Fruit fly (Drosophila melanogaster) whole organism, embryonic: ENCODE results near the gene CG10283.

Experiments
- Asciz ChIP-seq: fragments of 200-800 bp; sonication (Bioruptor generic); optimal IDR thresholded peaks from 2 replicates; lab custom pipeline; 2017; ENCODE audit warnings: missing biosample characterization, mild to moderate bottlenecking, missing genetic modification characterization, missing genetic modification reagents
- Bteb2 ChIP-seq: fragments of 200-800 bp; sonication (Bioruptor generic); optimal IDR thresholded peaks from 2 replicates; lab custom pipeline; 2016; ENCODE audit warnings: missing biosample characterization, missing genetic modification characterization
- CG12104 ChIP-seq: fragments of 200-800 bp; sonication (Bioruptor generic); optimal IDR thresholded peaks from 3 replicates; lab custom pipeline; 2016; ENCODE audit warnings: missing biosample characterization, missing genetic modification characterization
- CG13624 ChIP-seq: fragments of 200-800 bp; sonication (Bioruptor generic); optimal IDR thresholded peaks from 2 replicates; lab custom pipeline; 2016; ENCODE audit warnings: missing biosample characterization, missing genetic modification characterization
- CG14710 ChIP-seq: fragments of 200-800 bp; sonication (Bioruptor generic); optimal IDR thresholded peaks from 3 replicates; lab custom pipeline; 2019; ENCODE audit warnings: missing biosample characterization, mild to moderate bottlenecking, missing genetic modification characterization, moderate library complexity
- CG15269 ChIP-seq: fragments of 200-800 bp; sonication (Bioruptor generic); optimal IDR thresholded peaks from 2 replicates; lab custom pipeline; 2018; ENCODE audit warnings: missing biosample characterization, mild to moderate bottlenecking, missing genetic modification characterization, moderate library complexity
- CG17186 ChIP-seq: fragments of 200-800 bp; sonication (Bioruptor generic); optimal IDR thresholded peaks from 3 replicates; lab custom pipeline; 2017; ENCODE audit warnings: missing biosample characterization, missing genetic modification reagents, missing genetic modification characterization
- CG2120 ChIP-seq: fragments of 200-800 bp; sonication (Bioruptor generic); optimal IDR thresholded peaks from 3 replicates; lab custom pipeline; 2016; ENCODE audit warnings: missing biosample characterization, missing genetic modification characterization
- CG2712 ChIP-seq: fragments of 200-800 bp; optimal IDR thresholded peaks from 3 replicates; lab custom pipeline; 2019; ENCODE audit warnings: missing biosample characterization, mild to moderate bottlenecking, missing genetic modification characterization, moderate library complexity
- CG30403 ChIP-seq: fragments of 200-800 bp; sonication (Bioruptor generic); optimal IDR thresholded peaks from 3 replicates; lab custom pipeline; 2016; ENCODE audit warnings: missing biosample characterization, missing genetic modification characterization
- CG3163 ChIP-seq: fragments of 200-800 bp; sonication (Bioruptor generic); optimal IDR thresholded peaks from 3 replicates; lab custom pipeline; 2016; ENCODE audit warnings: missing biosample characterization, missing genetic modification characterization
- CG3847 ChIP-seq: fragments of 200-800 bp; sonication (Bioruptor generic); IDR thresholded peaks from 2 replicates; pipeline ENCODE4 v1.3.6; 2022; ENCODE audit warnings: missing biosample characterization, missing genetic modification characterization
- CG4424 ChIP-seq: fragments of 200-800 bp; sonication (Bioruptor generic); optimal IDR thresholded peaks from 3 replicates; lab custom pipeline; 2016; ENCODE audit warnings: missing biosample characterization, missing genetic modification characterization
- CG6791 ChIP-seq: fragments of 200-800 bp; sonication (Bioruptor generic); IDR thresholded peaks from 3 replicates; pipeline ENCODE4 v1.3.6; 2022; ENCODE audit warnings: missing biosample characterization, missing genetic modification characterization; ENCODE audit not compliant: partially characterized antibody
- CG7271 ChIP-seq: fragments of 200-800 bp; sonication (Bioruptor generic); optimal IDR thresholded peaks from 2 replicates; lab custom pipeline; 2018; ENCODE audit warnings: missing biosample characterization, mild to moderate bottlenecking, missing genetic modification characterization, moderate library complexity
- CG8290 ChIP-seq, 3 experiments: fragments of 200-800 bp; sonication (Bioruptor generic); optimal IDR thresholded peaks; 2 replicates each; lab custom pipeline; 2016 to 2019; ENCODE audit warnings: missing biosample characterization in 3 of 3, missing genetic modification characterization in 3 of 3, mild to moderate bottlenecking in 2 of 3, moderate library complexity in 1 of 3
- CG8924 ChIP-seq: fragments of 200-800 bp; optimal IDR thresholded peaks from 3 replicates; lab custom pipeline; 2019; ENCODE audit warnings: missing biosample characterization, mild to moderate bottlenecking, missing genetic modification characterization, moderate library complexity
- CG8944 ChIP-seq: fragments of 200-800 bp; sonication (Bioruptor generic); optimal IDR thresholded peaks from 3 replicates; lab custom pipeline; 2016; ENCODE audit warnings: missing biosample characterization, missing genetic modification characterization
- CG9727 ChIP-seq: fragments of 200-800 bp; sonication (Bioruptor generic); optimal IDR thresholded peaks from 3 replicates; lab custom pipeline; 2017; ENCODE audit warnings: missing biosample characterization, mild to moderate bottlenecking, missing genetic modification characterization
- Chrac-16 ChIP-seq: fragments of 200-800 bp; sonication (Bioruptor generic); optimal IDR thresholded peaks from 3 replicates; lab custom pipeline; 2016; ENCODE audit warnings: missing biosample characterization, missing genetic modification characterization
- Dbx ChIP-seq: fragments of 200-800 bp; sonication (Bioruptor generic); IDR thresholded peaks from 3 replicates; pipeline ENCODE4 v1.3.6; 2022; ENCODE audit warnings: missing biosample characterization, missing genetic modification characterization
- Dfd ChIP-seq, 2 experiments: fragments of >200 bp; optimal IDR thresholded peaks; 2 replicates each; lab custom pipeline; 2017; ENCODE audit warnings: missing biosample characterization in 2 of 2, missing genetic modification characterization in 2 of 2
- Dip3 ChIP-seq: fragments of 200-800 bp; sonication (Bioruptor generic); optimal IDR thresholded peaks from 3 replicates; lab custom pipeline; 2016; ENCODE audit warnings: missing biosample characterization, missing genetic modification characterization
- Eip74EF ChIP-seq, 2 experiments: fragments of 200-800 bp in 1 of 2; fragments of >200 bp in 1 of 2; sonication (Bioruptor generic) in 1 of 2; optimal IDR thresholded peaks; 2 replicates each; lab custom pipeline; 2017 to 2019; ENCODE audit warnings: missing biosample characterization in 2 of 2, missing genetic modification characterization in 2 of 2, mild to moderate bottlenecking in 1 of 2, moderate library complexity in 1 of 2
- Fer3 ChIP-seq: fragments of 200-800 bp; sonication (Bioruptor generic); optimal IDR thresholded peaks from 2 replicates; lab custom pipeline; 2018; ENCODE audit warnings: missing biosample characterization, mild to moderate bottlenecking, missing genetic modification characterization, moderate library complexity
- HLHmδ ChIP-seq: fragments of 200-800 bp; sonication (Bioruptor generic); optimal IDR thresholded peaks from 2 replicates; lab custom pipeline; 2018; ENCODE audit warnings: missing biosample characterization, mild to moderate bottlenecking, missing genetic modification characterization, moderate library complexity
- Jarid2 ChIP-seq: fragments of 200-800 bp; sonication (Bioruptor generic); optimal IDR thresholded peaks from 3 replicates; lab custom pipeline; 2017; ENCODE audit warnings: mild to moderate bottlenecking, missing biosample characterization, missing genetic modification reagents, missing genetic modification characterization
- Lhr ChIP-seq: fragments of 200-800 bp; sonication (Bioruptor generic); optimal IDR thresholded peaks from 3 replicates; lab custom pipeline; 2017; ENCODE audit warnings: mild to moderate bottlenecking, missing biosample characterization, missing genetic modification reagents, missing genetic modification characterization
- Nf-YC ChIP-seq: fragments of 200-800 bp; optimal IDR thresholded peaks from 3 replicates; lab custom pipeline; 2019; ENCODE audit warnings: missing biosample characterization, mild to moderate bottlenecking, missing genetic modification characterization, moderate library complexity
- Opbp ChIP-seq: fragments of 200-800 bp; sonication (Bioruptor generic); IDR thresholded peaks from 3 replicates; pipeline ENCODE4 v1.3.6; 2022; ENCODE audit warnings: missing biosample characterization, missing genetic modification characterization; ENCODE audit not compliant: partially characterized antibody
- PHDP ChIP-seq: fragments of 200-800 bp; sonication (Bioruptor generic); optimal IDR thresholded peaks from 3 replicates; lab custom pipeline; 2018; ENCODE audit warnings: missing biosample characterization, mild to moderate bottlenecking, missing genetic modification characterization, moderate library complexity
- Poxn ChIP-seq: fragments of 200-800 bp; sonication (Bioruptor generic); IDR thresholded peaks from 2 replicates; pipeline ENCODE4 v1.3.6; 2022; ENCODE audit warnings: missing biosample characterization, missing genetic modification characterization
- Ptx1 ChIP-seq: fragments of 200-800 bp; sonication (Bioruptor generic); IDR thresholded peaks from 2 replicates; pipeline ENCODE4 v1.3.6; 2022; ENCODE audit warnings: missing biosample characterization, missing genetic modification characterization
- Scr ChIP-seq: fragments of 200-800 bp; sonication (Bioruptor generic); IDR thresholded peaks from 2 replicates; pipeline ENCODE4 v1.3.6; 2022; ENCODE audit warnings: missing biosample characterization, missing genetic modification characterization; ENCODE audit not compliant: partially characterized antibody
- Xbp1 ChIP-seq: fragments of 200-800 bp; sonication (Bioruptor generic); optimal IDR thresholded peaks from 3 replicates; lab custom pipeline; 2016; ENCODE audit warnings: missing biosample characterization, mild to moderate bottlenecking, missing genetic modification characterization
- ash1 ChIP-seq: fragments of 200-800 bp; sonication (Bioruptor generic); optimal IDR thresholded peaks from 2 replicates; lab custom pipeline; 2018; ENCODE audit warnings: missing biosample characterization, mild to moderate bottlenecking, missing genetic modification characterization
- bbx ChIP-seq: fragments of 200-800 bp; sonication (Bioruptor generic); IDR thresholded peaks from 2 replicates; pipeline ENCODE4 v1.3.6; 2022; ENCODE audit warnings: missing biosample characterization, missing genetic modification characterization; ENCODE audit not compliant: partially characterized antibody
- cg ChIP-seq: fragments of 200-800 bp; sonication (Bioruptor generic); optimal IDR thresholded peaks from 3 replicates; lab custom pipeline; 2019; ENCODE audit warnings: missing biosample characterization, mild to moderate bottlenecking, missing genetic modification characterization, moderate library complexity
- fd102C ChIP-seq: fragments of 200-800 bp; sonication (Bioruptor generic); optimal IDR thresholded peaks from 2 replicates; lab custom pipeline; 2018; ENCODE audit warnings: missing biosample characterization, mild to moderate bottlenecking, missing genetic modification characterization, moderate library complexity
- gsb ChIP-seq: fragments of 200-800 bp; sonication (Bioruptor generic); IDR thresholded peaks from 2 replicates; pipeline ENCODE4 v1.3.6; 2022; ENCODE audit warnings: missing biosample characterization, missing genetic modification characterization
- kay ChIP-seq: fragments of 200-800 bp; sonication (Bioruptor generic); optimal IDR thresholded peaks from 2 replicates; lab custom pipeline; 2016; ENCODE audit warnings: missing biosample characterization, missing genetic modification characterization
- kni ChIP-seq: fragments of 200-800 bp; sonication (Bioruptor generic); optimal IDR thresholded peaks from 3 replicates; lab custom pipeline; 2017; ENCODE audit warnings: mild to moderate bottlenecking, missing biosample characterization, missing genetic modification reagents, missing genetic modification characterization
- lilli ChIP-seq: fragments of 200-800 bp; sonication (Bioruptor generic); optimal IDR thresholded peaks from 3 replicates; lab custom pipeline; 2016; ENCODE audit warnings: missing biosample characterization, missing genetic modification characterization
- psq ChIP-seq: fragments of 200-800 bp; sonication (Bioruptor generic); optimal IDR thresholded peaks from 2 replicates; lab custom pipeline; 2017; ENCODE audit warnings: missing biosample characterization, missing genetic modification characterization
- slbo ChIP-seq: fragments of 200-800 bp; sonication (Bioruptor generic); IDR thresholded peaks from 2 replicates; pipeline ENCODE4 v1.3.6; 2022; ENCODE audit warnings: missing biosample characterization, missing genetic modification characterization
- tin ChIP-seq: fragments of 200-800 bp; sonication (Bioruptor generic); optimal IDR thresholded peaks from 3 replicates; lab custom pipeline; 2016; ENCODE audit warnings: missing biosample characterization, missing genetic modification characterization
- trem ChIP-seq: fragments of 200-800 bp; optimal IDR thresholded peaks from 3 replicates; lab custom pipeline; 2019; ENCODE audit warnings: missing biosample characterization, mild to moderate bottlenecking, missing genetic modification characterization, moderate library complexity
- wek ChIP-seq: fragments of 200-800 bp; sonication (Bioruptor generic); optimal IDR thresholded peaks from 3 replicates; lab custom pipeline; 2018; ENCODE audit warnings: missing biosample characterization, mild to moderate bottlenecking, missing genetic modification characterization, moderate library complexity

Gene CG10283

DNA sequence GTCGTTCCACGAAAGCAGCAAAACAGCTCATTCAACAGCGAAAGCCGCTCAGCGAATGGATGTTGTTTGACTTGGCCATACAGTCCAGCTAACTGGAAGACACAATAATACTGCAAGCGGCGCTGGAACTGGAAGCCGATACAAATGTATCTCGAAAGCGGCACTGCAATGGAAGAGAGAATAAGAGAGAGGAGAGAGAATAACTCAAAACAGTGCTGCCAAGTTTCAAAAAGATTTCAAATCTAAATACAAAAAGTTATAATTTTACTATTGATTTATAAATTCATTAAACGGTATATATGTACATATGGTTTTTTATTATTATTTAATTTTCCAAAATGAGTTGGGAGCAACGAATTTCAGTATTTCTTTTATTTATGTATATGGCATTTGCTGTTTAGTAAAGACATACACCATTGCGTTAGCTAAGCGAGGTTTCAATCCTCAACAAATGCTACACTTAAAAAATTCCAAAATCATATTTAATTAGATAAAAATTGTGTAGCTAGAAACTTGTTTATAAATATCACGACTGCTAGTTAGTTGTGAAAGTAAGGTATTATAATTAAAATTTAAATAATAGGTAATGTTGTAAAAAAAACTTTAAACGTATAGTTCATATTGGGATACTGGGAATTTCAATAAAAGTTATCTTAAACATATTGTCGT lies at the start of gene CG10283:
Gene CG10283 (minus strand): TSS at position 132 of the 669 bp plus-strand sequence.
- TF ChIP-seq Dfd (GFP tag; optimal IDR thresholded peaks at IDR 0.05; lab: Kevin White, UChicago) (no peak), CG15269 (tag; lab: Kevin White, UChicago) (peak; percentile 6), PHDP (tag; lab: Kevin White, UChicago) (peak; percentile 24), wek (peak; percentile 28), CG14710 (tag; lab: Kevin White, UChicago) (peak; percentile 74), psq (GFP tag; lab: Kevin White, UChicago) (peak; percentile 15), Nf-YC (tag; lab: Kevin White, UChicago) (no peak), fd102C (no peak), CG17186 (GFP tag; lab: Kevin White, UChicago) (peak; percentile 98), Poxn (GFP tag; lab: Robert Waterston, UW) (no peak), gsb (no peak), CG4424 (GFP tag; lab: Kevin White, UChicago) (peak; percentile 42), CG12104 (GFP tag; lab: Kevin White, UChicago) (peak; percentile 7), CG13624 (no peak), HLHmδ (GFP tag; lab: Kevin White, UChicago) (peak; percentile 92), CG8290 (GFP tag; optimal IDR thresholded peaks at IDR 0.05; lab: Kevin White, UChicago) (peak; percentile 22), CG8290 (tag; optimal IDR thresholded peaks at IDR 0.05; lab: Kevin White, UChicago) (peak in 1 of 2 experiments; percentile 57), CG8944 (GFP tag; lab: Kevin White, UChicago) (no peak), Bteb2 (GFP tag; lab: Kevin White, UChicago) (no peak), Asciz (GFP tag; lab: Kevin White, UChicago) (no peak), CG6791 (peak; percentile 18; the same call in 1 of the 3 replicates), kay (GFP tag; lab: Kevin White, UChicago) (peak; percentile 32), CG2712 (tag; lab: Kevin White, UChicago) (peak; percentile 40), Eip74EF (GFP tag; optimal IDR thresholded peaks at IDR 0.05; lab: Kevin White, UChicago) (peak in 1 of 2 experiments; percentile 5), cg (GFP tag; lab: Kevin White, UChicago) (peak; percentile 29), Dbx (peak; percentile 54; the same call in 2 of the 3 replicates), CG3163 (peak; percentile 35), Chrac-16 (GFP tag; lab: Kevin White, UChicago) (peak; percentile 29), Scr (no peak; the same call in none of the 2 replicates), CG7271 (tag; lab: Kevin White, UChicago) (peak; percentile 40), trem (tag; lab: Kevin White, UChicago) (peak; percentile 87), Fer3 (tag; lab: Kevin White, UChicago) (peak; percentile 3), bbx (GFP tag; lab: Robert Waterston, UW) (peak; percentile 58), tin (peak; percentile 27), ash1 (no peak), kni (GFP tag; lab: Kevin White, UChicago) (peak; percentile 9), Jarid2 (GFP tag; lab: Kevin White, UChicago) (peak; percentile 91), Lhr (GFP tag; lab: Kevin White, UChicago) (peak; percentile 61), lilli (peak; percentile 14), Opbp (GFP tag; lab: Robert Waterston, UW) (peak; percentile 42; the same call in 1 of the 3 replicates), slbo (peak; percentile 75), CG8924 (tag; lab: Kevin White, UChicago) (peak; percentile 21), Ptx1 (peak; percentile 56), CG3847 (GFP tag; lab: Robert Waterston, UW) (peak; percentile 64), Xbp1 (GFP tag; lab: Kevin White, UChicago) (peak; percentile 50), Dip3 (GFP tag; lab: Kevin White, UChicago) (no peak), CG2120 (GFP tag; lab: Kevin White, UChicago) (peak; percentile 47), CG9727 (GFP tag; lab: Kevin White, UChicago) (peak; percentile 57), CG30403 (GFP tag; lab: Kevin White, UChicago) (peak; percentile 56)
